Worm (Caenorhabditis elegans): ENCODE data around the gene T11G6.4.

Gene T11G6.4

DNA sequence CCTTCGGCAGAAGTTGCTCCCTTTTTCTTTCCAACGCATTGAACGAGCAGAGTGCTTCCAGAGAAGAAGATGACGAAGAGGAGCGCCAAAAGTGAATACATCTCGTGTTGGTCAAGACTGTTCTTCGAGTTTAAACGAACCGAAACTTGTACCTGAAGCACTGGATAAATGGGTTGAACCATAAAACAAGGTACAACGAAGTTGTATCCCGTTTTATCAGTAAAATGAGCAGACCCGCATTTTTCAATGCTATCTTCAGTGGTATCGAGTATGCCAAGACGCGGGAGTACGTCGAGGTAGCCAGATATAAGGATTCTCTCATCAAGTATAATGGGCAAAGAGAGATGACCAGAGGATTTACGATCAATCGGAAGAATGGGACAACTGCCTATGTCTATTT is 35.6 kb upstream of the T11G6.4 start, which contains the start of gene F13E9.16:
Gene F13E9.16, minus strand, starts transcription at position 101 of the 400 bp plus-strand sequence.
- no peak for TF ChIP-seq ama-1 (optimal IDR thresholded peaks at IDR 0.05)
- TF ChIP-seq flt-1 (GFP tag; IDR thresholded peaks at IDR 0.05): no peak

DNA sequence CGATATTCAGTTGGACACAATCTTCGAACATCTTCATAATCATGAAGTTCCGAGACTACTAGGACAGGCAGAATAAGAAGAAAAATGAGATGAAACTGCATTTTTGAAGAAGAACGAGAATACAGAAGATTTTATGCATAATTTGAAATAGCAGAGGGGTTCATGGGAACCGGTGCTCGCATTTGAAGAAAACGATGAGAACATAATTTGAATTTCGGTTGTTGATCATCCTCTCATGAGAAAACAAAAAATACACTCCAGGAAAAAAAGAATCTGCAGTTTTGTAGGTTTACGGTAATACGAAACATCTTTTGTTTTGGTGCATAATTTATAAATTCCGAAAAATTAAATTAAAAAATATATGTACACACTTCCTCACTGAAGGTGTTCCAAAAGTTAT is 34.2 kb upstream of the T11G6.4 start, which contains the start of gene srlf-11:
Gene srlf-11, minus strand, starts transcription at position 101 of the 400 bp plus-strand sequence.
- TF ChIP-seq tbx-11 (GFP tag; IDR thresholded peaks at IDR 0.05) (no peak), flt-1 (GFP tag; IDR thresholded peaks at IDR 0.05) (no peak), F13C5.2 (tag; optimal IDR thresholded peaks at IDR 0.05) (no peak), scrt-1 (GFP tag; IDR thresholded peaks at IDR 0.05) (no peak), B0310.2 (tag; optimal IDR thresholded peaks at IDR 0.05) (no peak), tbx-37 (GFP tag; conservative IDR thresholded peaks at IDR 0.05) (no peak), aly-1 (tag; optimal IDR thresholded peaks at IDR 0.05) (no peak), hmg-4 (GFP tag; optimal IDR thresholded peaks at IDR 0.05) (no peak), ets-7 (tag; optimal IDR thresholded peaks at IDR 0.05) (no peak), pes-1 (GFP tag; IDR thresholded peaks at IDR 0.05) (no peak), ceh-13 (GFP tag; optimal IDR thresholded peaks at IDR 0.05) (no peak), ceh-36 (tag; optimal IDR thresholded peaks at IDR 0.05) (no peak), ama-1 (optimal IDR thresholded peaks at IDR 0.05) (no peak)

DNA sequence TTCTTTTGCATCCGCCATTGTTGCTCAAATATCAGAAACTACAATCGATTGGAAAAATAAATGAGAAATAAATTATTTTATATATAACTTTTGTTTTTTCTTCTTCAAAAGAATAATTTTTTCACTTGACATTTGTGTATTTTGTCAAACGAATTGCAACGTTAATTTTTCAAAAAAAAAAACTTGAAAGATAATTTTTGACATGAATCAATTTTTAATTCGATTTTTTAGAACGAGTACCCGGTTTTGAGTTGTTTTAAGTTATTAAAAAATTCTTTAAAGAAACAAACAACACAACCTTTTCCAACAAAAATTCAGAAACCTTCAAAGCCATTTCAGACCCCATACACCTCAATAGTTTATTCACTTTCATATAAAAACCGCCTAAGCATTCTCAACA is 32.5 kb upstream of the T11G6.4 start, which contains the start of gene F13E9.5:
Gene F13E9.5, minus strand, starts transcription at position 101 of the 400 bp plus-strand sequence.
- no peak for TF ChIP-seq scrt-1 (GFP tag; IDR thresholded peaks at IDR 0.05)
- TF ChIP-seq pes-1 (GFP tag; IDR thresholded peaks at IDR 0.05): no peak
- TF ChIP-seq tra-4 (tag; optimal IDR thresholded peaks at IDR 0.05): no peak
- TF ChIP-seq ceh-13 (GFP tag; optimal IDR thresholded peaks at IDR 0.05): no peak
- TF ChIP-seq hmbx-1 (tag; optimal IDR thresholded peaks at IDR 0.05): no peak
- TF ChIP-seq flt-1 (GFP tag; IDR thresholded peaks at IDR 0.05): no peak
- no peak for TF ChIP-seq F13C5.2 (tag; optimal IDR thresholded peaks at IDR 0.05)
- no peak for TF ChIP-seq B0310.2 (tag; optimal IDR thresholded peaks at IDR 0.05)
- TF ChIP-seq ama-1 (optimal IDR thresholded peaks at IDR 0.05): no peak
- TF ChIP-seq ceh-36 (tag; optimal IDR thresholded peaks at IDR 0.05): no peak
- no peak for TF ChIP-seq hmg-4 (GFP tag; optimal IDR thresholded peaks at IDR 0.05)
- TF ChIP-seq aly-1 (tag; optimal IDR thresholded peaks at IDR 0.05): no peak
- TF ChIP-seq hnd-1 (tag; optimal IDR thresholded peaks at IDR 0.05): no peak
- no peak for TF ChIP-seq sea-1 (GFP tag; conservative IDR thresholded peaks at IDR 0.05)
- TF ChIP-seq ets-7 (tag; optimal IDR thresholded peaks at IDR 0.05): no peak
- no peak for TF ChIP-seq tbx-11 (GFP tag; IDR thresholded peaks at IDR 0.05)
- TF ChIP-seq tbx-37 (GFP tag; conservative IDR thresholded peaks at IDR 0.05): no peak

DNA sequence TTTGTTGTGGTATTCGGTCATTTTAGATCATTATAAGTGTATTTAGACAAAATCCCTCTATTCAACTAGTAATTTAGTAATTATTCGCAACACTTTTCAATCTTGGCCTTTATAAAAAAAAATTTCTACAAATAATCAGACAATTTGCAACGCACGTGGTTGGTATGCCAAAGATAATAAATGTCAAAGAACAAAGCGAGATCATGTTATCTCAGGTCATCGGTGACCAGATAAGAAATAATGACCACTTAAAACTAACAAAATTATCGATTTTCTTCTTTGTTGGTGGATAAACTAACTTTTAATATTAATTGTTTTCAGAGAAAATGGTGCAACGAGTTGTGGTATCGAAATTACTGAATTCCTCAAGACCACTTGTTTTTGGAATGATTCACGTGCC is 29.5 kb upstream of the T11G6.4 start, which contains the start of gene F13E9.13:
Gene F13E9.13, plus strand, starts transcription at position 317 of the 400 bp plus-strand sequence.
- TF ChIP-seq hnd-1 (tag; optimal IDR thresholded peaks at IDR 0.05) (no peak), tbx-11 (GFP tag; IDR thresholded peaks at IDR 0.05) (no peak), ceh-36 (tag; optimal IDR thresholded peaks at IDR 0.05) (no peak), flt-1 (GFP tag; IDR thresholded peaks at IDR 0.05) (no peak), hmg-4 (GFP tag; optimal IDR thresholded peaks at IDR 0.05) (no peak), tra-4 (tag; optimal IDR thresholded peaks at IDR 0.05) (no peak), pes-1 (GFP tag; IDR thresholded peaks at IDR 0.05) (no peak), hmbx-1 (tag; optimal IDR thresholded peaks at IDR 0.05) (no peak), ets-7 (tag; optimal IDR thresholded peaks at IDR 0.05) (no peak), scrt-1 (GFP tag; IDR thresholded peaks at IDR 0.05) (no peak), aly-1 (tag; optimal IDR thresholded peaks at IDR 0.05) (no peak), sea-1 (GFP tag; conservative IDR thresholded peaks at IDR 0.05) (no peak), tbx-37 (GFP tag; conservative IDR thresholded peaks at IDR 0.05) (no peak)

DNA sequence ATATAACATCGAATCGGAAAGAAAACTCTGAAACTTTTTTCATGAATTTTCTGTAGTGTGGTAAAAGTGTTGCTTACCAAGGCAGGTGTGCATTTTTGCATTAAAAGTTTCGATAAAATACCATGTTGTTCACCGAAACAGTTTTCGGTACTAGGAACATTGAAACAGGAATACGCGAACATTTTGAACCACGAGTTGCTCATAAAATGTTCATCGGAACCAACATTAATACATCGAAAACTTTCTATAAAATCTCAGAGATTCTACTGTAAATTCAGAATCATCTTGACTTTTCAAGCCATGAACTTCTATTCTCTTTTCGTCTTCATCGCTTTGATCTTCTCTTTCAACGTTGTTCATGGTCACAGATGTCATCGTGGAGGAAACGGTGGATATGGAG is 28.5 kb upstream of the T11G6.4 start, which contains the start of gene fipr-15:
Gene fipr-15, plus strand, starts transcription at position 301 of the 400 bp plus-strand sequence.
- TF ChIP-seq tbx-11 (GFP tag; IDR thresholded peaks at IDR 0.05): no peak
- TF ChIP-seq ceh-13 (GFP tag; optimal IDR thresholded peaks at IDR 0.05): no peak
- no peak for TF ChIP-seq tra-4 (tag; optimal IDR thresholded peaks at IDR 0.05)

DNA sequence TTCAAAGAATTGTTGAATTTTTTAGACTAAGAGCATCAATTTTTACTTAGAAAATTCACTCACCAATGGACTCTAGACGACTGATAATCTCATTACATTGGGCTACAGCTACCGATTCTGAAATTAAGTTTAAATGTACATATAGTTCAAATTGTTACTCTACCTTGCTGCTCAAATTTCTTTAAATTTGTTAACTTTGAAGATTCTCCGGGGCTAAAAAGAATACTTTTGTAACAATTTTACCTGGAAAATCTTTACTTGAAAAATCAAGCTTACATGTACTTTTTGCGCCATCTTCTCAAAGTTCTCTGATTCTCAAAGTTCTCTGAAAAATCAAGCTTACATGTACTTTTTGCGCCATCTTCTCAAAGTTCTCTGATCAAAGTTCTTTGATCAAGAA is 27.8 kb upstream of the T11G6.4 start, which contains the start of gene sdz-13:
Gene sdz-13, minus strand, starts transcription at position 101 of the 400 bp plus-strand sequence.
- TF ChIP-seq ceh-36 (tag; optimal IDR thresholded peaks at IDR 0.05) (no peak), ceh-13 (GFP tag; optimal IDR thresholded peaks at IDR 0.05) (no peak), tbx-11 (GFP tag; IDR thresholded peaks at IDR 0.05) (no peak), pes-1 (GFP tag; IDR thresholded peaks at IDR 0.05) (no peak), flt-1 (GFP tag; IDR thresholded peaks at IDR 0.05) (no peak), ama-1 (optimal IDR thresholded peaks at IDR 0.05) (no peak), B0310.2 (tag; optimal IDR thresholded peaks at IDR 0.05) (no peak), F13C5.2 (tag; optimal IDR thresholded peaks at IDR 0.05) (no peak), ets-7 (tag; optimal IDR thresholded peaks at IDR 0.05) (no peak), hnd-1 (tag; optimal IDR thresholded peaks at IDR 0.05) (no peak), tra-4 (tag; optimal IDR thresholded peaks at IDR 0.05) (no peak), tbx-37 (GFP tag; conservative IDR thresholded peaks at IDR 0.05) (no peak), hmbx-1 (tag; optimal IDR thresholded peaks at IDR 0.05) (no peak), hmg-4 (GFP tag; optimal IDR thresholded peaks at IDR 0.05) (no peak), sea-1 (GFP tag; conservative IDR thresholded peaks at IDR 0.05) (no peak), aly-1 (tag; optimal IDR thresholded peaks at IDR 0.05) (no peak)

DNA sequence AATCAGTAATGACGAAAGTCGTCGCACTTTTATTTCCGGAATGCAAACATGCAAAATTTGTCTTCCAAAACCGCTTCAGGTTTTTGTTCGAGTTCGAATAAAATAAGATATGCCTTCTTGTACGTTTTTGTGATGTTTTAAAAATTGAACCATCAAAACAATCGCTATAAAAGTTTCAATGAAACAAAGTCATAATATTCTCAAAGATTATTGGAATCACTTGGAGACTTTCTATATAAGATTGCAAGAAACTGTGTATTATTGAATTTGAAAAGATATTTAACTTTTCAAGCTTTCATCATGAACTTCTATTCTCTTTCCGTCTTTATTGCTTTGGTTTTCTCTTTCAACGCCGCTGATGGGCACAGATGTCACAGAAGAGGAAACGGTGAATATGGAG is 25.1 kb upstream of the T11G6.4 start, which contains the start of gene fipr-14:
Gene fipr-14, plus strand, starts transcription at position 301 of the 400 bp plus-strand sequence.
- TF ChIP-seq aly-1 (tag; optimal IDR thresholded peaks at IDR 0.05): no peak
- TF ChIP-seq ets-7 (tag; optimal IDR thresholded peaks at IDR 0.05): no peak
- no peak for TF ChIP-seq scrt-1 (GFP tag; IDR thresholded peaks at IDR 0.05)
- TF ChIP-seq ceh-36 (tag; optimal IDR thresholded peaks at IDR 0.05): no peak
- TF ChIP-seq ama-1 (optimal IDR thresholded peaks at IDR 0.05): no peak
- no peak for TF ChIP-seq tbx-37 (GFP tag; conservative IDR thresholded peaks at IDR 0.05)
- TF ChIP-seq sea-1 (GFP tag; conservative IDR thresholded peaks at IDR 0.05): no peak
- TF ChIP-seq hmbx-1 (tag; optimal IDR thresholded peaks at IDR 0.05): no peak
- TF ChIP-seq B0310.2 (tag; optimal IDR thresholded peaks at IDR 0.05): no peak
- TF ChIP-seq hmg-4 (GFP tag; optimal IDR thresholded peaks at IDR 0.05): no peak
- no peak for TF ChIP-seq ceh-13 (GFP tag; optimal IDR thresholded peaks at IDR 0.05)
- no peak for TF ChIP-seq F13C5.2 (tag; optimal IDR thresholded peaks at IDR 0.05)
